Worm (Caenorhabditis elegans): ENCODE measurements around the gene mogs-1.
"Not testable (repeated sequence)": the region's sequence is repeated elsewhere in the genome, so short reads cannot be mapped to it uniquely, and the experiment has no call there.

mogs-1 gene

DNA sequence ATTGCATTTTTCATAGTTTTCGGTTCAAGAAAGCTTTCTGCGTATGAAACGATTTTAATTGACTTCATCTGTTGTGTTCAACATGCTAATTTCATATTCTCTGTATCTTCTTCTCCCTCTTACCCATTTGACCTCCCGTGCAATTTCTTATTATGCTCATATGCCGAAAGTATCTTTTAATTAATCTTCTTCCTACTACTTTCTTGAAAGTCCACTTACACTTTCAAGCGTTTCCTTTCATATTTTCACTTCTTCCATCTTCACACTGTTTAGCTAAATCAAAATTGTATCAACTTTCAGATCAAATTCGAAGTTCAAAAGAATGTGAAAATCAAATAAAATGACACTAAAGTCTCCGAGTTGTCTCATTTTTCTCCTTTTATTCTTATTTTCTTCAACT, 31.0 kb downstream of the mogs-1 start, which contains the start of gene F13H10.5:
Gene F13H10.5, plus strand, starts transcription at position 301 of the 400 bp plus-strand sequence.
- TF ChIP-seq unc-62 (GFP tag; optimal IDR thresholded peaks at IDR 0.05), result no peak

DNA sequence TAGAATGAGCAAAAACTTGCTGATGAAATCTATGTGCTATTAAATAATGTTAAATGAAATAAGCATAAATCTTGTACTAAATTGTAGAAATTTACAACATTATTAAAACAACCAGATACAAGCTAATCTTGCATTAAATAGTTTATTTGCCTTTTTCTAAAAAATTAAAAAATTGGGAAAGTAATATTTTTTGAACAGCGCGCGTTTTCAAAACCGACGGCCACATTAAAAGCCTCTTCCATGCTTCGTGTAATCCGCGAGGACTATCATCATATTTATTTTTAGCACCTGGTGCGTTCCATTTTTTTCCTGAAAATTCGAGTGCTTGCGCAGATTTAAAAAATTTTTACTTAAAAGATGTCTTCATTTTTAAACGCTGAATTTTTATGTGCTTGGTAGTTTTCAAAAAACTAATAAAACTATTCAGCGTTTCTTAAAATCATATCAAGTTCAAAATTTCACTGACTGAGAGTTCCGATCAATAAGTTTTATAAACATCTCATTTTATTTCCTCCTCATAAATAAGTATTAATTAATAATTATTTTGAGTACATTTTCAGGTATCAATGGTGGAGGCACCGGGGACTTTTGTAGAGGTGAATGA, 34.3 kb downstream of the mogs-1 start, which contains the start of gene Y43E12A.3:
Gene Y43E12A.3, plus strand, starts transcription at position 554 of the 604 bp plus-strand sequence.
- TF ChIP-seq unc-62 (GFP tag; optimal IDR thresholded peaks at IDR 0.05), result not testable (repeated sequence)

DNA sequence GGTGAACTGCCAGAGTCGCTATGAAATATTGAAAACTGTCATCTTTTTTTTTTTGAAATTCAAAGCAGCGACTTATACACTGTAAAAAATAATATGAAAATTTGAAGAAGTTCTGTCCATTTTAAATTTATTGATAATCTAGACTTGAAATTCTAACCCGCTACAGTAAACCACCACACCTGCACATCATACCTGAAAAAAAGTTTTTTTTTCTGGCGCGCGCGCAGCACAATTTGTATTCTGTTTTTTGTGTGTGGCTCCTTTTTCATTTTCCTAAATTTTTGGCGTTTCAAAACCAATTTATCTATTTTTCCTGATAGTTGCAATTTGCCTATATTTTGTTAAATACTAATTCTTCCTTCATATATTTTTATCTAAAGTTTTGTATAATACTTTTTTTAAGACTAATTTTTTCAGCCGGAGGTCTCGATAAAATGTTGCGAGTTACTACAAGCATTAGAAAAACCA, 36.1 kb downstream of the mogs-1 start, which contains the start of gene cyb-2.1:
Gene cyb-2.1, plus strand, starts transcription at position 418 of the 468 bp plus-strand sequence.
- TF ChIP-seq unc-62 (GFP tag; optimal IDR thresholded peaks at IDR 0.05), result no peak

DNA sequence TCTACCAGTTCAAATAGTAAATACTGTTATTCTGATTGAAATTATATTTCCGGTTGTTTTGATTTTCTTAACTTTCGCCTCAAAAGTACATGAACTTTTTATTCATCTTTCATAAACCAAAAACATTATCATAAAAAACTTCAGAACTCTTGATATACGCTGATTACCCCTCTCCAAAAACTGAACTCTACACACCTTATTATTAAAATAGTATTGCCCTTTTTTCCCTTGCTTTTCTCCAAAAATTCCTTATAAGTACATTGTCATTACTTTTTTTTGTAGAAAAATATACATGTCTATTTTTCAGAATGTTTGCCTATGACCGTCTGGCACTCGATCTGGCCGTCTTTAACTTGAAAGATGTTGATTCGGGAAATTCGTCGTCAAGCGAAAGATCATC, 40.0 kb downstream of the mogs-1 start, which contains the start of gene Y43E12A.2:
Gene Y43E12A.2, plus strand, starts transcription at position 301 of the 400 bp plus-strand sequence.
- TF ChIP-seq unc-62 (GFP tag; optimal IDR thresholded peaks at IDR 0.05), result no peak

DNA sequence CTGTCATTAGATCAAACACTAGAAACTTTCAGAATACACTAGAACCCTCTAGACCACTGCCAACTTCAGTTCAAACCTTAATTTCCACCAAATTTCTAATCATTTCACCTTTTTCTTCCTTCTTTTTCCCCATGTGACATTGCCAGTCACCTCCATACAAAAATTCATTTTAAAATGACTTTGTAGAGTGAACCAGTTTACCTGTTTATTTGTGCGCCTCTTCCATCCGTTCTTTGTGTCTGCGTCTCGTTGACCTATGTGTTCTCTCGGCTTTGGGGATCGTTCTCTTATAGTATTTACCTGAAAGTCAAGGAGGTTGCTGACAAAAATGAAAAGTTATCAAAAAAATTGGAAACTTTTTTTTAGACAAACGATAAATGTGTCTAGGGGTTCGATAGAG, 41.1 kb downstream of the mogs-1 start:
- TF ChIP-seq unc-62 (GFP tag; optimal IDR thresholded peaks at IDR 0.05), result no peak

DNA sequence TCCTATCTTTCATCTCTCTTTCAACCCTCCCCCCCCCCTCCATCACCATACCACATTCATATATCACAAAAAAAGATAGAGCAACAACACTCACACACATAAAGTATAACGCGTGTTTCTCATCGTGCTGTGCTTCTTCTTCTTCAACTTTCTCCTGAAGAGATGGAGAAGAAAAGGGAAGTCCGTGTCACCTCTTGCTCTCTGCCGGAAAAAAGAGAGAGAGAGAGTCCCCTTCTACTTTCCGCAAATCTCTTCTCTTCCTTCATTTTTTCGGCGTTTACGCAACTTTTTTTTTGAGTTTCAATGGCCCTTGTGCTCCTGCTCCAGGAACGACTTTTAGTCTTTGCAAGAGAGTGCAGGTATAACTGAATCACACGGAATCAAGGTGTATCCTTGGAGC, 42.0 kb downstream of the mogs-1 start:
- TF ChIP-seq unc-62 (GFP tag; optimal IDR thresholded peaks at IDR 0.05), result no peak

DNA sequence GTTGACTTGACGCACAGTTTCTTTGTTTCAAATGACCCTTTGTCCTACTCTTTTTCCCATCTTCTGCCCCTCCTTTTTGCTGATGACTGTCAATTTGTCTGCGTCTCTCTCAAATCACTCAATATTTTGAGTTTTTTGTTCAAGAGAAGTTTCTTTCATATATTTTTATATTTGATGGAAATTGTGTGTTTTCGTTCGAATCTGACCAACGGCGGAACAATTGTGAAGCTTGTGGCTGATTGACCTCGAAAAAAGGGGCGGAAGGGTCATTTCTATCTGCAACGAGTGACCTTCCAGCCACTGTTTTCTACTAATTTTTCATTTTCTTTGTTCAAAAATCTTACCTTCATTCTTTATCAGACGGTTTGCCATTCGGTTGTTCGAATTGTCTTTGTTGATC, 43.1 kb downstream of the mogs-1 start:
- no peak for TF ChIP-seq unc-62 (GFP tag; optimal IDR thresholded peaks at IDR 0.05)

DNA sequence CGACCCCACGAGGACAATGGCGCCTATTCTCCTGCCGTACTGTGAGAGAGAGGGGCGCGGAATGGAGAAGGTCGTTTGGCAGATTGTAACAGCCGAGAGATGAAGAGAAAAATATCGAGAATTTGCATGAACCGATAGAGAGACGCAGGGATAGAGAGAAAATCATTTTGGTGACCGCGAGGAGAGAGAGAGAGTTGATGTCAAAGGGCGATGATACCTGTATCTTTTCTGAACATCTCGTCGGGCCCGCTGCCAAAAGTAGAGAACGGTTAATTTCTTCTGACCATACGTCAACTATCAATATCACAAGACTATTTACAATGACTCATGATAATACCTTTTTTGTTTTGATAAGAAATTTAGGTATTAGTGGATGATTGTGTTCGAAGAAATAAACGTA, 45.8 kb downstream of the mogs-1 start:
- TF ChIP-seq unc-62 (GFP tag; optimal IDR thresholded peaks at IDR 0.05), result no peak

DNA sequence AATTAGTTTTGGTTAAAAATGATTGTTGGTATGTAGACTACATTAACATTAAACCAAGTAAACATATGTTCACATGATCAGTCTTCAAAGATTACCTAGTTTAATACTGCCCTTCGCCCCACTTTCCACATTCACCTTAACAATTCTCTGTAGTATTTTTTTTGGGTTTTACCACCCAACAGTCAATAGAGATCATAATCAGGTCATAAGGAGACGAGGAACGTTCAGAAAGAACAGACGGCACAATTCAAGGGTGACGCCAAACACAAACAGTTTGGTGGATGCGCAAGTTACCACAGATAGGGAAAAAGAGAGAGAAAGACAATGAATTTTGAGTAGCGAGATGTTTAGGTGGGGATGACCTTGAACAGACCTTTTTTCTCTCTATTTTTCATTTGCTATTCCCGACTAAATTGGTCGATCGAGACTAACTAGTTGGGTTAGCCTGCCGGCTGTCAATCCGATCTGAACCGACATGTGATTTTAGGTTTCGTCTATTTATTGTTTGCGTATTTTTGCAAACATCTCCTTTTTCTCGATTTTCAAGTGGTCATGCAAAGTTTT, 50.0 kb downstream of the mogs-1 start:
- no peak for TF ChIP-seq unc-62 (GFP tag; optimal IDR thresholded peaks at IDR 0.05)

DNA sequence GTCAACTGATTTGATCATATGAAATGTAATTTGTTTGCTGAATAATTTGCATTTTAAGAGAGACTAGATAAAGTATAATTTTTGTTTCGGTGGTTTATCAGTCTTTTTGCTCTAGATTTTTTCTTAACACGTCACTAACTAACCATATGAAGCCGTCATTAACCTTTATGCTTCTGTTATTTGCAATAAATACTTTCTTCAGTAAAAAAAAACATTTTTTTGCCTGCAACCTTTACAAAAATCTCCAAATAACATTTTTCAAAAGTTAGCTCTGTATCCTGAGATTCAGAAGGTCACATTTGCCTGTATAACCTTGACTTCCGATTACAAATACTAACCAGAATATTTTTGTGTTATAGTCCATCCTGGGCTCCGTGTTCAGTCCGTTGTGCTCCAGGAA, 51.0 kb downstream of the mogs-1 start:
- TF ChIP-seq unc-62 (GFP tag; optimal IDR thresholded peaks at IDR 0.05), result no peak

DNA sequence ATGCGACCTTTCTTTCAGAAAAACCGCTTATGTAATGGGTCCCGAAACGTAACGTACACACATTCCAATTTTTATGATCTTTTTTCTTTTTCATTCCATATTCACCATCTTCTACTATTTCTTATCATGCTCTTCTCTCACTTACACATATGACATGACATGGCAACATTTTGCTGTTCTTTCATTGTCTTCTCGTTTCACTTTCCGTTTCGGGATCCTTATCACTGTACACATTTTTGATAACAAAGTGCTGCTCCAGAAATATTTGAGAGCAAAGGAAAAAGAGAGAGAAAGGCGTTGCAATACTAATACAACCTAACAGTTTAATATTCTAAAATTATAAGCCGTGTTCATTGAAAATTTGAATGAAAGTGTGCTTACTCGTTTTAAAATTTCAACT, 51.4 kb downstream of the mogs-1 start:
- no peak for TF ChIP-seq unc-62 (GFP tag; optimal IDR thresholded peaks at IDR 0.05)

DNA sequence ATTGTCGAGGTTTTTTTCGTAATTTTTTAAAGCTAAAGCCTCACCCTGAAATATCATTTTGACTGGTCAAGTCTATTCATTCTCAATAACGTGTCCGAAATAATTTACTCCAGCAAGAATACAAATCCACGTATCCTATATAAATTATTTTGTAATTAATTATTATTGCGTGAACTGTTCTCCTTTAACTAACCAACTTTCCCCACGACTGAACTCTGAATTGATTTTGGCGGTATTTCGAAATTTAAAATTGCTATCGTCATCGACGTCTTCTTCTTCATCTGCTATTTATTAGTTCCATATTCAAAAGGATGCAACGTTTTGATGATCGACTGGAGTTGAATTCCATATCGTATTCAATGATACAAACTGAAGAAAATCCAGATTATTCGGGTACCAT, 55.4 kb downstream of the mogs-1 start, which contains the start of the genes aqp-3 and Y69E1A.8:
Gene aqp-3, minus strand, starts transcription at position 101 of the 400 bp plus-strand sequence.
Gene Y69E1A.8, plus strand, starts transcription at position 246 of the 400 bp plus-strand sequence.
- TF ChIP-seq unc-62 (GFP tag; optimal IDR thresholded peaks at IDR 0.05), result no peak
